Fruit fly (Drosophila melanogaster): ENCODE data around the gene CG44574.

dm6 chr2L:5894533-5894932 lies 11.0 kb downstream of the CG44574 start:
- TF ChIP-seq pan (optimal IDR thresholded peaks at IDR 0.05), result no peak
- no peak for TF ChIP-seq pan (GFP tag; optimal IDR thresholded peaks at IDR 0.05 in 1 of 2, IDR thresholded peaks at IDR 0.05 in 1 of 2)
- no peak for TF ChIP-seq usp (GFP tag; optimal IDR thresholded peaks at IDR 0.05)
- TF ChIP-seq chinmo (GFP tag; IDR thresholded peaks at IDR 0.05; ENCODE audit: partially characterized antibody), result no peak
- TF ChIP-seq wek (GFP tag; optimal IDR thresholded peaks at IDR 0.05), result no peak
- TF ChIP-seq ind (GFP tag; optimal IDR thresholded peaks at IDR 0.05), result no peak
